Worm (Caenorhabditis elegans) whole organism, early embryonic: Measurements from ENCODE around the gene F28C1.3.

Experiments used
- B0310.2 ChIP-seq: sonication (generic microtip); optimal IDR thresholded peaks from 2 replicates; lab custom pipeline; 2016; ENCODE audit warnings: mild to moderate bottlenecking, missing genetic modification characterization, missing compliant biosample characterization
- F13C5.2 ChIP-seq: sonication (generic microtip); optimal IDR thresholded peaks from 2 replicates; lab custom pipeline; 2017; ENCODE audit warnings: mild to moderate bottlenecking, missing genetic modification characterization, inconsistent platforms, missing compliant biosample characterization
- ama-1 ChIP-seq: fragments of 150-350 bp; optimal IDR thresholded peaks from 2 replicates; lab custom pipeline; 2014
- ceh-36 ChIP-seq: sonication (generic microtip); optimal IDR thresholded peaks from 2 replicates; lab custom pipeline; 2016; ENCODE audit warnings: missing genetic modification characterization, inconsistent platforms, missing compliant biosample characterization
- hmbx-1 ChIP-seq: sonication (generic microtip); optimal IDR thresholded peaks from 2 replicates; lab custom pipeline; 2016; ENCODE audit warnings: mild to moderate bottlenecking, missing genetic modification characterization, missing compliant biosample characterization
- hnd-1 ChIP-seq: sonication (generic microtip); optimal IDR thresholded peaks from 2 replicates; lab custom pipeline; 2016; ENCODE audit warnings: missing genetic modification characterization, missing compliant biosample characterization
- scrt-1 ChIP-seq: fragments of 200-800 bp; sonication (Bioruptor generic); IDR thresholded peaks from 2 replicates; pipeline ENCODE4 v1.3.6; 2022; ENCODE audit warnings: missing genetic modification characterization, missing compliant biosample characterization
- tbx-11 ChIP-seq: fragments of 200-800 bp; sonication (Bioruptor generic); IDR thresholded peaks from 2 replicates; pipeline ENCODE4 v1.3.6; 2022; ENCODE audit warnings: missing genetic modification characterization, missing compliant biosample characterization
- tra-4 ChIP-seq: sonication (generic microtip); optimal IDR thresholded peaks from 2 replicates; lab custom pipeline; 2017; ENCODE audit warnings: missing genetic modification characterization, missing compliant biosample characterization

- no peak for TF ChIP-seq F13C5.2
- TF ChIP-seq ama-1: no peak
- TF ChIP-seq tbx-11 (GFP tag; lab: Robert Waterston, UW): no peak
- TF ChIP-seq tra-4 (tag; lab: Kevin White, UChicago): no peak
- no peak for TF ChIP-seq hnd-1 (tag; lab: Kevin White, UChicago)
- no peak for TF ChIP-seq scrt-1
- TF ChIP-seq ceh-36 (tag; lab: Kevin White, UChicago): no peak
- no peak for TF ChIP-seq B0310.2
- no peak for TF ChIP-seq hmbx-1
These were observed 50.3 kb downstream of the F28C1.3 start for ce11 chrV:12518770-12519169.
